Fruit fly (Drosophila melanogaster) whole organism, pupa: ENCODE data around the gene CG4730.

Source experiments
- CG13204 ChIP-seq: fragments of 200-800 bp; sonication (Bioruptor generic); optimal IDR thresholded peaks from 2 replicates; lab custom pipeline; 2018; ENCODE audit warnings: missing biosample characterization, mild to moderate bottlenecking, missing genetic modification characterization, moderate library complexity
- CG14655 ChIP-seq: fragments of 200-800 bp; sonication (Bioruptor generic); optimal IDR thresholded peaks from 3 replicates; lab custom pipeline; 2017; ENCODE audit warnings: mild to moderate bottlenecking, missing biosample characterization, missing genetic modification reagents, missing genetic modification characterization
- CG32121 ChIP-seq: fragments of 200-800 bp; sonication (Bioruptor generic); IDR thresholded peaks from 2 replicates; pipeline ENCODE4 v1.3.6; 2022; ENCODE audit warnings: missing biosample characterization, missing genetic modification characterization
- CG34367 ChIP-seq: fragments of 200-800 bp; sonication (Bioruptor generic); optimal IDR thresholded peaks from 2 replicates; lab custom pipeline; 2018; ENCODE audit warnings: missing biosample characterization, mild to moderate bottlenecking, missing genetic modification characterization
- CG4496 ChIP-seq: fragments of 200-800 bp; sonication (Bioruptor generic); IDR thresholded peaks from 3 replicates; pipeline ENCODE4 v1.3.6; 2022; ENCODE audit warnings: missing biosample characterization, missing genetic modification characterization
- CG8159 ChIP-seq: fragments of 200-800 bp; sonication (Bioruptor generic); optimal IDR thresholded peaks from 3 replicates; lab custom pipeline; 2018; ENCODE audit warnings: missing biosample characterization, mild to moderate bottlenecking, missing genetic modification characterization, moderate library complexity
- CG8301 ChIP-seq: fragments of 200-800 bp; sonication (Bioruptor generic); optimal IDR thresholded peaks from 2 replicates; lab custom pipeline; 2018; ENCODE audit warnings: missing biosample characterization, mild to moderate bottlenecking, missing genetic modification characterization
- D1 ChIP-seq: fragments of 200-800 bp; sonication (Bioruptor generic); optimal IDR thresholded peaks from 2 replicates; lab custom pipeline; 2018; ENCODE audit warnings: missing biosample characterization, mild to moderate bottlenecking, missing genetic modification characterization, moderate library complexity
- Ets98B ChIP-seq: fragments of 200-800 bp; sonication (Bioruptor generic); IDR thresholded peaks from 2 replicates; pipeline ENCODE4 v1.3.6; 2022; ENCODE audit warnings: missing biosample characterization, missing genetic modification characterization
- Pif1B ChIP-seq: fragments of 200-800 bp; sonication (Bioruptor generic); optimal IDR thresholded peaks from 3 replicates; lab custom pipeline; 2016; ENCODE audit warnings: missing biosample characterization, missing genetic modification characterization
- Snoo ChIP-seq: fragments of 200-800 bp; sonication (Bioruptor generic); optimal IDR thresholded peaks from 3 replicates; lab custom pipeline; 2017; ENCODE audit warnings: missing biosample characterization, mild to moderate bottlenecking, missing genetic modification characterization, inconsistent platforms
- fd96Ca ChIP-seq: fragments of 200-800 bp; sonication (Bioruptor generic); IDR thresholded peaks from 3 replicates; pipeline ENCODE4 v1.3.6; 2022; ENCODE audit warnings: missing biosample characterization, missing genetic modification characterization
- gl ChIP-seq: fragments of 200-800 bp; sonication (Bioruptor generic); optimal IDR thresholded peaks from 2 replicates; lab custom pipeline; 2018; ENCODE audit warnings: missing biosample characterization, mild to moderate bottlenecking, missing genetic modification characterization

dm6 chr3R:25661531-25662193, 16.8 kb downstream of the CG4730 start, which contains the start of gene RASSF8:
- TF ChIP-seq CG8301 (tag; lab: Kevin White, UChicago) (peak; percentile 23), fd96Ca (GFP tag; lab: Robert Waterston, UW) (peak; percentile 17; the same call in 1 of the 3 replicates), Pif1B (GFP tag; lab: Kevin White, UChicago) (peak; percentile 11), CG34367 (no peak), gl (tag; lab: Kevin White, UChicago) (no peak), CG32121 (GFP tag; lab: Robert Waterston, UW) (no peak), D1 (tag; lab: Kevin White, UChicago) (no peak), Snoo (tag; lab: Kevin White, UChicago) (no peak), Ets98B (GFP tag; lab: Robert Waterston, UW) (no peak), CG4496 (GFP tag; lab: Robert Waterston, UW) (no peak), CG13204 (GFP tag; lab: Kevin White, UChicago) (no peak), CG8159 (tag; lab: Kevin White, UChicago) (no peak), CG14655 (GFP tag; lab: Kevin White, UChicago) (no peak)
